Worm (Caenorhabditis elegans) whole organism, L4 larva: Measurements from ENCODE around the gene F13D11.3.

Experiments used
- F26F4.8 ChIP-seq: fragments of 200-800 bp; sonication (Bioruptor generic); conservative IDR thresholded peaks from 2 replicates; pipeline ENCODE4 v1.3.6; 2022; ENCODE audit warnings: missing genetic modification characterization, missing compliant biosample characterization
- F44E2.7 ChIP-seq: fragments of 200-800 bp; sonication (Bioruptor generic); IDR thresholded peaks from 2 replicates; pipeline ENCODE4 v2.1.2; 2022; ENCODE audit warnings: missing genetic modification characterization, missing compliant biosample characterization
- Y105C5A.15 ChIP-seq: fragments of 200-800 bp; sonication (Bioruptor generic); IDR thresholded peaks from 2 replicates; pipeline ENCODE4 v1.3.6; 2022; ENCODE audit warnings: missing genetic modification characterization, missing compliant biosample characterization
- ZK337.2 ChIP-seq: fragments of 200-800 bp; sonication (Bioruptor generic); IDR thresholded peaks from 2 replicates; pipeline ENCODE4 v1.3.6; 2022; ENCODE audit warnings: missing genetic modification reagents, missing genetic modification characterization, missing compliant biosample characterization
- aha-1 ChIP-seq: fragments of 150-350 bp; peaks from one replicate; lab custom pipeline; 2014; ENCODE audit warnings: missing biosample characterization, missing genetic modification characterization
- arid-1 ChIP-seq: fragments of 200-800 bp; sonication (Bioruptor generic); conservative IDR thresholded peaks from 2 replicates; pipeline ENCODE4 v1.3.6; 2022; ENCODE audit warnings: missing genetic modification reagents, missing genetic modification characterization, missing compliant biosample characterization
- ceh-28 ChIP-seq: fragments of 150-350 bp; optimal IDR thresholded peaks from 2 replicates; lab custom pipeline; 2014; ENCODE audit warnings: missing biosample characterization, missing genetic modification reagents, missing genetic modification characterization
- cey-2 ChIP-seq: sonication (generic microtip); optimal IDR thresholded peaks from 3 replicates; lab custom pipeline; 2017; ENCODE audit warnings: missing genetic modification characterization, mild to moderate bottlenecking, missing compliant biosample characterization, antibody characterized with exemption, borderline replicate concordance; ENCODE audit not compliant: insufficient read depth
- daf-8 ChIP-seq: fragments of 200-800 bp; sonication (Bioruptor generic); IDR thresholded peaks from 2 replicates; pipeline ENCODE4 v1.3.6; 2022; ENCODE audit warnings: missing genetic modification characterization, missing compliant biosample characterization
- duxl-1 ChIP-seq: sonication (generic microtip); optimal IDR thresholded peaks from 2 replicates; lab custom pipeline; 2016; ENCODE audit warnings: mild to moderate bottlenecking, missing genetic modification characterization, moderate library complexity, missing compliant biosample characterization; ENCODE audit not compliant: poor library complexity
- egl-43 ChIP-seq: fragments of 200-800 bp; sonication (Bioruptor generic); IDR thresholded peaks from 2 replicates; pipeline ENCODE4 v1.3.6; 2022; ENCODE audit warnings: missing genetic modification reagents, missing genetic modification characterization, missing compliant biosample characterization
- gei-8 ChIP-seq: fragments of 200-800 bp; sonication (Bioruptor generic); optimal IDR thresholded peaks from 2 replicates; lab custom pipeline; 2018; ENCODE audit warnings: mild to moderate bottlenecking, missing genetic modification characterization, missing compliant biosample characterization
- hlh-11 ChIP-seq: fragments of 200-800 bp; sonication (Bioruptor generic); optimal IDR thresholded peaks from 2 replicates; lab custom pipeline; 2018; ENCODE audit warnings: mild to moderate bottlenecking, missing genetic modification characterization, missing compliant biosample characterization
- hlh-30 ChIP-seq: sonication (generic microtip); optimal IDR thresholded peaks from 2 replicates; lab custom pipeline; 2017; ENCODE audit warnings: antibody characterized with exemption, mild to moderate bottlenecking, missing genetic modification characterization, missing compliant biosample characterization; ENCODE audit not compliant: insufficient read depth
- hmg-1.1 ChIP-seq: fragments of 200-800 bp; sonication (Bioruptor generic); IDR thresholded peaks from 2 replicates; pipeline ENCODE4 v1.3.6; 2022; ENCODE audit warnings: missing genetic modification reagents, missing genetic modification characterization, missing compliant biosample characterization
- lin-15B ChIP-seq: fragments of 150-350 bp; sonication (generic microtip); optimal IDR thresholded peaks from 3 replicates; lab custom pipeline; 2014; ENCODE audit warnings: missing biosample characterization, missing genetic modification characterization
- lin-38 ChIP-seq: fragments of 200-800 bp; sonication (Bioruptor generic); IDR thresholded peaks from 2 replicates; pipeline ENCODE4 v1.3.6; 2022; ENCODE audit warnings: missing genetic modification reagents, missing genetic modification characterization, missing compliant biosample characterization
- mdl-1 ChIP-seq, 2 experiments: fragments of 150-350 bp in 1 of 2; sonication (generic microtip) in 1 of 2; optimal IDR thresholded peaks; 2 replicates each; lab custom pipeline; 2014 to 2017; ENCODE audit warnings: missing biosample characterization in 2 of 2, missing genetic modification characterization in 2 of 2
- mep-1 ChIP-seq: fragments of 150-350 bp; sonication (generic microtip); optimal IDR thresholded peaks from 3 replicates; lab custom pipeline; 2014; ENCODE audit warnings: missing biosample characterization, missing genetic modification characterization
- mes-2 ChIP-seq: sonication (generic microtip); optimal IDR thresholded peaks from 2 replicates; lab custom pipeline; 2016; ENCODE audit warnings: missing genotype, mild to moderate bottlenecking, missing genetic modification characterization, missing compliant biosample characterization; ENCODE audit not compliant: poor library complexity, severe bottlenecking
- mxl-3 ChIP-seq: fragments of 200-800 bp; sonication (Bioruptor generic); optimal IDR thresholded peaks from 2 replicates; lab custom pipeline; 2018; ENCODE audit warnings: mild to moderate bottlenecking, missing genetic modification characterization, missing compliant biosample characterization
- nhr-10 ChIP-seq: fragments of 150-350 bp; optimal IDR thresholded peaks from 2 replicates; lab custom pipeline; 2014; ENCODE audit warnings: missing biosample characterization, missing genetic modification characterization
- nhr-111 ChIP-seq: fragments of 200-800 bp; sonication (Bioruptor generic); optimal IDR thresholded peaks from 2 replicates; lab custom pipeline; 2018; ENCODE audit warnings: mild to moderate bottlenecking, missing genetic modification characterization, missing compliant biosample characterization
- nhr-25 ChIP-seq: sonication (generic microtip); optimal IDR thresholded peaks from 2 replicates; lab custom pipeline; 2017; ENCODE audit warnings: missing genetic modification characterization, mild to moderate bottlenecking, missing compliant biosample characterization, antibody characterized with exemption, moderate library complexity, borderline replicate concordance; ENCODE audit not compliant: insufficient read depth
- nhr-6 ChIP-seq: fragments of 150-350 bp; optimal IDR thresholded peaks from 2 replicates; lab custom pipeline; 2014; ENCODE audit warnings: missing biosample characterization, missing genetic modification characterization
- pha-4 ChIP-seq, 2 experiments: fragments of 150-350 bp in 1 of 2; fragments of 200-800 bp in 1 of 2; sonication (Bioruptor generic) in 1 of 2; IDR thresholded peaks in 1 of 2; optimal IDR thresholded peaks in 1 of 2; 2 replicates each; pipeline versions ENCODE4 v1.3.6 to Lab custom; 2014 to 2022; ENCODE audit warnings: missing genetic modification characterization in 2 of 2, missing genetic modification reagents in 2 of 2, missing biosample characterization in 1 of 2, missing compliant biosample characterization in 1 of 2
- set-16 ChIP-seq: fragments of 200-800 bp; sonication (Bioruptor generic); IDR thresholded peaks from 2 replicates; pipeline ENCODE4 v1.3.6; 2022; ENCODE audit warnings: missing genetic modification reagents, missing genetic modification characterization, missing compliant biosample characterization
- spr-1 ChIP-seq: sonication (generic microtip); optimal IDR thresholded peaks from 2 replicates; lab custom pipeline; 2016; ENCODE audit warnings: mild to moderate bottlenecking, missing genetic modification characterization, missing compliant biosample characterization
- tag-97 ChIP-seq: fragments of 200-800 bp; sonication (Bioruptor generic); IDR thresholded peaks from 2 replicates; pipeline ENCODE4 v1.3.6; 2022; ENCODE audit warnings: missing genetic modification characterization, missing compliant biosample characterization
- tra-1 ChIP-seq: fragments of 200-800 bp; sonication (Bioruptor generic); IDR thresholded peaks from 2 replicates; pipeline ENCODE4 v1.3.6; 2022; ENCODE audit warnings: missing genetic modification reagents, missing genetic modification characterization, missing compliant biosample characterization
- unc-130 ChIP-seq: sonication (generic microtip); optimal IDR thresholded peaks from 2 replicates; lab custom pipeline; 2016; ENCODE audit warnings: missing genetic modification reagents, missing genetic modification characterization, missing compliant biosample characterization
- unc-39 ChIP-seq: sonication (generic microtip); optimal IDR thresholded peaks from 2 replicates; lab custom pipeline; 2017; ENCODE audit warnings: missing biosample characterization, missing genetic modification characterization
- unc-62 ChIP-seq, 3 experiments: fragments of 150-350 bp in 1 of 3; sonication (generic microtip); optimal IDR thresholded peaks in 2 of 3; peaks in 1 of 3; 1 replicate in 1 of 3; 2 replicates in 2 of 3; lab custom pipeline; 2014 to 2017; ENCODE audit warnings: missing biosample characterization in 3 of 3, missing genetic modification characterization in 3 of 3, missing genetic modification reagents in 3 of 3, missing genotype in 1 of 3
- zag-1 ChIP-seq: fragments of 150-350 bp; optimal IDR thresholded peaks from 2 replicates; lab custom pipeline; 2014; ENCODE audit warnings: missing biosample characterization, missing genetic modification characterization
- zfp-3 ChIP-seq: fragments of 200-800 bp; sonication (Bioruptor generic); conservative IDR thresholded peaks from 2 replicates; pipeline ENCODE4 v1.3.6; 2022; ENCODE audit warnings: missing genetic modification reagents, missing genetic modification characterization, missing compliant biosample characterization

Gene F13D11.3

ce11 chrX:5826976-5827375 lies 21.3 kb upstream of the F13D11.3 start:
- TF ChIP-seq arid-1 (GFP tag; lab: Robert Waterston, UW) (no peak), unc-62 (GFP tag; optimal IDR thresholded peaks at IDR 0.05 in 1 of 2; lab: Kevin White, UChicago) (peak in 1 of 2 experiments; percentile 77), unc-62 (tag; optimal IDR thresholded peaks at IDR 0.05; lab: Kevin White, UChicago) (no peak), pha-4 (GFP tag; IDR thresholded peaks at IDR 0.05; lab: Robert Waterston, UW) (no peak), pha-4 (tag; optimal IDR thresholded peaks at IDR 0.05; lab: Kevin White, UChicago) (no peak), ZK337.2 (GFP tag; lab: Robert Waterston, UW) (no peak)

- no peak for TF ChIP-seq spr-1
- TF ChIP-seq nhr-10 (tag; lab: Kevin White, UChicago) = no peak
- TF ChIP-seq tag-97 (GFP tag; lab: Robert Waterston, UW) = no peak
- no peak for TF ChIP-seq lin-38
- no peak for TF ChIP-seq ceh-28 (tag; lab: Kevin White, UChicago)
- TF ChIP-seq lin-15B (tag; lab: Kevin White, UChicago) = no peak
- no peak for TF ChIP-seq unc-130 (GFP tag; lab: Kevin White, UChicago)
- TF ChIP-seq zag-1 (tag; lab: Kevin White, UChicago) = no peak
- no peak for TF ChIP-seq cey-2
- no peak for TF ChIP-seq nhr-111 (GFP tag; lab: Kevin White, UChicago)
- no peak for TF ChIP-seq daf-8 (GFP tag; lab: Robert Waterston, UW)
- no peak for TF ChIP-seq gei-8 (GFP tag; lab: Kevin White, UChicago)
- TF ChIP-seq unc-39 (tag; lab: Kevin White, UChicago) = no peak
- no peak for TF ChIP-seq pha-4 (GFP tag; IDR thresholded peaks at IDR 0.05; lab: Robert Waterston, UW)
- no peak for TF ChIP-seq pha-4 (tag; optimal IDR thresholded peaks at IDR 0.05; lab: Kevin White, UChicago)
- TF ChIP-seq arid-1 (GFP tag; lab: Robert Waterston, UW) = no peak
Measured at ce11 chrX:5821842-5822241, 16.1 kb upstream of the F13D11.3 start, which contains the start of gene hbl-1. Gene hbl-1, plus strand, starts transcription at chrX:5822142.

ce11 chrX:5820880-5821279 lies 15.2 kb upstream of the F13D11.3 start:
- TF ChIP-seq zfp-3 (GFP tag; lab: Robert Waterston, UW) (no peak), unc-62 (GFP tag; optimal IDR thresholded peaks at IDR 0.05 in 1 of 2; lab: Kevin White, UChicago) (peak in 1 of 2 experiments; percentile 97), unc-62 (tag; optimal IDR thresholded peaks at IDR 0.05; lab: Kevin White, UChicago) (no peak), egl-43 (GFP tag; lab: Robert Waterston, UW) (peak; percentile 57; the same call in 1 of the 2 replicates), daf-8 (GFP tag; lab: Robert Waterston, UW) (no peak), hlh-11 (tag; lab: Kevin White, UChicago) (peak; percentile 49), hlh-30 (peak; percentile 52), mes-2 (tag; lab: Kevin White, UChicago) (peak; percentile 9), aha-1 (tag; lab: Kevin White, UChicago) (peak; percentile 88), mep-1 (tag; lab: Kevin White, UChicago) (peak; percentile 27), tra-1 (GFP tag; lab: Robert Waterston, UW) (peak; percentile 67; the same call in 1 of the 2 replicates), hmg-1.1 (GFP tag; lab: Robert Waterston, UW) (0 out of 2 replicates have a peak, but pooled peaks have one; percentile 15), set-16 (GFP tag; lab: Robert Waterston, UW) (peak; percentile 68), Y105C5A.15 (GFP tag; lab: Robert Waterston, UW) (no peak), mdl-1 (tag; optimal IDR thresholded peaks at IDR 0.05; lab: Kevin White, UChicago) (peak in 1 of 2 experiments; percentile 11), mxl-3 (peak; percentile 38), nhr-6 (no peak), F44E2.7 (no peak), nhr-25 (peak; percentile 90), F26F4.8 (no peak), duxl-1 (tag; lab: Kevin White, UChicago) (no peak)
